Worm (Caenorhabditis elegans): Measurements from ENCODE around the gene fmo-5.
A peak's percentile ranks its signal among the peaks of the same experiment; 100 is the strongest.

DNA sequence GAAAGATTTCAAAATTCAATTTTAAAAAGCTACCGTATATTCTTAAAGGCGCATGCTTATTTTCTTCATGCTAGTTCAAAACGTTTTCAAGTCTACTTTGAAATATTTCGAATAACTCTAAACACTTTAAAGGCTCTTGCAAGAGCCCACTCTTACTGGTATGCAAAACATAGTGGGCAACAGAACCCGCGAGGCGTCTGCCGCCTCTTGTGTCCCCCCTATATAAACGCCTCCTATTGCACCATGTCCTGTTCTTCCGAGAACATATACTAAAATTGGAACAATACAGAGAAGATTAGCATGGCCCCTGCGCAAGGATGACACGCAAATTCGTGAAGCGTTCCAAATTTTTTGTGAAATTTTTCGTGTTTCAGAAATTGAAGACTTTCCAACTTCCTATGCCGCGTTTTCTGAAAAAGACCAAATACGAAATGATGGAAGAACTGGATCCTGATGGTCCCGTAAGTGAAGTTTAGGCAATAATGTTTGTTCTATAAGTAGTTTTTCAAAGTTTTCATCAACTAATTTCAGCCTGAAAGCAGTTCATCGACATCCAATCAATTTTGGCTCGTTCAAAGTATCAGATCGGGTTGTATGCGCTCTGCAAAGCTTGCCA lies 44.5 kb downstream of the fmo-5 start:
- no peak for TF ChIP-seq unc-62 (GFP tag; optimal IDR thresholded peaks at IDR 0.05 in 1 of 2)
- no peak for TF ChIP-seq unc-62 (tag; optimal IDR thresholded peaks at IDR 0.05)
- no peak for TF ChIP-seq mxl-3 (GFP tag; optimal IDR thresholded peaks at IDR 0.05)
- TF ChIP-seq ama-1 (optimal IDR thresholded peaks at IDR 0.05): no peak
- no peak for TF ChIP-seq nhr-237 (tag; optimal IDR thresholded peaks at IDR 0.05)
- no peak for TF ChIP-seq dpl-1 (GFP tag; optimal IDR thresholded peaks at IDR 0.05)
- TF ChIP-seq lin-39 (tag; optimal IDR thresholded peaks at IDR 0.05): no peak
- TF ChIP-seq pha-4 (GFP tag; IDR thresholded peaks at IDR 0.05): 0 out of 2 replicates have a peak, but pooled peaks have one; percentile 57
- no peak for TF ChIP-seq pha-4 (tag; optimal IDR thresholded peaks at IDR 0.05)

Measured in whole organism, L4 larva.